Fruit fly (Drosophila melanogaster) whole organism, pupa: ENCODE measurements around the gene CG34041.
A peak's percentile ranks its signal among the peaks of the same experiment; 100 is the strongest.

ENCODE experiments used
- CG10348 ChIP-seq: fragments of 200-800 bp; sonication (Bioruptor generic); IDR thresholded peaks from 2 replicates; pipeline ENCODE4 v1.3.6; 2022; ENCODE audit warnings: missing biosample characterization, missing genetic modification characterization
- CG12605 ChIP-seq: fragments of 200-800 bp; sonication (Bioruptor generic); IDR thresholded peaks from 2 replicates; pipeline ENCODE4 v1.3.6; 2022; ENCODE audit warnings: missing biosample characterization, missing genetic modification characterization
- CG13204 ChIP-seq: fragments of 200-800 bp; sonication (Bioruptor generic); optimal IDR thresholded peaks from 2 replicates; lab custom pipeline; 2018; ENCODE audit warnings: missing biosample characterization, mild to moderate bottlenecking, missing genetic modification characterization, moderate library complexity
- CG14655 ChIP-seq: fragments of 200-800 bp; sonication (Bioruptor generic); optimal IDR thresholded peaks from 3 replicates; lab custom pipeline; 2017; ENCODE audit warnings: mild to moderate bottlenecking, missing biosample characterization, missing genetic modification reagents, missing genetic modification characterization
- CG15710 ChIP-seq: fragments of 200-800 bp; sonication (Bioruptor generic); optimal IDR thresholded peaks from 2 replicates; lab custom pipeline; 2018; ENCODE audit warnings: missing biosample characterization, mild to moderate bottlenecking, missing genetic modification characterization, moderate library complexity
- CG17806 ChIP-seq: fragments of 200-800 bp; sonication (Bioruptor generic); optimal IDR thresholded peaks from 2 replicates; lab custom pipeline; 2018; ENCODE audit warnings: missing biosample characterization, mild to moderate bottlenecking, missing genetic modification characterization, moderate library complexity
- CG32121 ChIP-seq: fragments of 200-800 bp; sonication (Bioruptor generic); IDR thresholded peaks from 2 replicates; pipeline ENCODE4 v1.3.6; 2022; ENCODE audit warnings: missing biosample characterization, missing genetic modification characterization
- CG34367 ChIP-seq: fragments of 200-800 bp; sonication (Bioruptor generic); optimal IDR thresholded peaks from 2 replicates; lab custom pipeline; 2018; ENCODE audit warnings: missing biosample characterization, mild to moderate bottlenecking, missing genetic modification characterization
- CG4496 ChIP-seq: fragments of 200-800 bp; sonication (Bioruptor generic); IDR thresholded peaks from 3 replicates; pipeline ENCODE4 v1.3.6; 2022; ENCODE audit warnings: missing biosample characterization, missing genetic modification characterization
- CG8159 ChIP-seq: fragments of 200-800 bp; sonication (Bioruptor generic); optimal IDR thresholded peaks from 3 replicates; lab custom pipeline; 2018; ENCODE audit warnings: missing biosample characterization, mild to moderate bottlenecking, missing genetic modification characterization, moderate library complexity
- CG8301 ChIP-seq: fragments of 200-800 bp; sonication (Bioruptor generic); optimal IDR thresholded peaks from 2 replicates; lab custom pipeline; 2018; ENCODE audit warnings: missing biosample characterization, mild to moderate bottlenecking, missing genetic modification characterization
- CG9948 ChIP-seq: fragments of 200-800 bp; sonication (Bioruptor generic); optimal IDR thresholded peaks from 2 replicates; lab custom pipeline; 2018; ENCODE audit warnings: missing biosample characterization, mild to moderate bottlenecking, missing genetic modification characterization, moderate library complexity
- D1 ChIP-seq: fragments of 200-800 bp; sonication (Bioruptor generic); optimal IDR thresholded peaks from 2 replicates; lab custom pipeline; 2018; ENCODE audit warnings: missing biosample characterization, mild to moderate bottlenecking, missing genetic modification characterization, moderate library complexity
- EcR ChIP-seq: fragments of 200-800 bp; sonication (Bioruptor generic); optimal IDR thresholded peaks from 3 replicates; lab custom pipeline; 2019; ENCODE audit warnings: missing biosample characterization, missing genetic modification characterization, mild to moderate bottlenecking, moderate library complexity, missing genetic modification reagents
- Ets98B ChIP-seq: fragments of 200-800 bp; sonication (Bioruptor generic); IDR thresholded peaks from 2 replicates; pipeline ENCODE4 v1.3.6; 2022; ENCODE audit warnings: missing biosample characterization, missing genetic modification characterization
- Pif1A ChIP-seq: fragments of 200-800 bp; sonication (Bioruptor generic); optimal IDR thresholded peaks from 3 replicates; lab custom pipeline; 2016; ENCODE audit warnings: missing biosample characterization, missing genetic modification characterization
- Pif1B ChIP-seq: fragments of 200-800 bp; sonication (Bioruptor generic); optimal IDR thresholded peaks from 3 replicates; lab custom pipeline; 2016; ENCODE audit warnings: missing biosample characterization, missing genetic modification characterization
- Snoo ChIP-seq: fragments of 200-800 bp; sonication (Bioruptor generic); optimal IDR thresholded peaks from 3 replicates; lab custom pipeline; 2017; ENCODE audit warnings: missing biosample characterization, mild to moderate bottlenecking, missing genetic modification characterization, inconsistent platforms
- fd96Ca ChIP-seq: fragments of 200-800 bp; sonication (Bioruptor generic); IDR thresholded peaks from 3 replicates; pipeline ENCODE4 v1.3.6; 2022; ENCODE audit warnings: missing biosample characterization, missing genetic modification characterization
- gl ChIP-seq: fragments of 200-800 bp; sonication (Bioruptor generic); optimal IDR thresholded peaks from 2 replicates; lab custom pipeline; 2018; ENCODE audit warnings: missing biosample characterization, mild to moderate bottlenecking, missing genetic modification characterization
- rn ChIP-seq: fragments of 200-800 bp; sonication (Bioruptor generic); IDR thresholded peaks from 2 replicates; pipeline ENCODE4 v1.3.6; 2022; ENCODE audit warnings: missing biosample characterization, missing genetic modification characterization

The CG34041 gene

dm6 chr3R:30526799-30527465 lies 19.1 kb downstream of the CG34041 start, which contains the start of gene jdp:
Gene jdp, minus strand, starts transcription at chr3R:30527037.
- TF ChIP-seq EcR (GFP tag; lab: Kevin White, UChicago) (no peak), Pif1A (GFP tag; lab: Kevin White, UChicago) (peak; percentile 32), CG32121 (GFP tag; lab: Robert Waterston, UW) (peak; percentile 63; the same call in 1 of the 2 replicates), CG12605 (GFP tag; lab: Robert Waterston, UW) (peak; percentile 51; the same call in 1 of the 2 replicates), CG14655 (GFP tag; lab: Kevin White, UChicago) (no peak), Ets98B (GFP tag; lab: Robert Waterston, UW) (peak; percentile 55; the same call in 1 of the 2 replicates), Pif1B (GFP tag; lab: Kevin White, UChicago) (peak; percentile 60), CG4496 (GFP tag; lab: Robert Waterston, UW) (peak; percentile 63; the same call in 2 of the 3 replicates), CG8159 (tag; lab: Kevin White, UChicago) (peak; percentile 5), CG8301 (tag; lab: Kevin White, UChicago) (no peak), rn (GFP tag; lab: Robert Waterston, UW) (no peak)
- TF ChIP-seq, all 21 proteins: peak for 7

dm6 chr3R:30528692-30529305 lies 21.0 kb downstream of the CG34041 start:
- TF ChIP-seq CG34367 (tag; lab: Kevin White, UChicago) (no peak), CG32121 (GFP tag; lab: Robert Waterston, UW) (no peak), CG10348 (no peak), CG14655 (GFP tag; lab: Kevin White, UChicago) (peak; percentile 0)

- TF ChIP-seq Ets98B (GFP tag; lab: Robert Waterston, UW) (no peak; the same call in 1 of the 2 replicates), CG32121 (GFP tag; lab: Robert Waterston, UW) (0 out of 2 replicates have a peak, but pooled peaks have one; percentile 17), CG8159 (tag; lab: Kevin White, UChicago) (no peak), gl (tag; lab: Kevin White, UChicago) (no peak), CG34367 (tag; lab: Kevin White, UChicago) (no peak), CG15710 (no peak), CG13204 (no peak), Snoo (tag; lab: Kevin White, UChicago) (no peak), CG8301 (tag; lab: Kevin White, UChicago) (peak; percentile 21), EcR (GFP tag; lab: Kevin White, UChicago) (no peak), D1 (tag; lab: Kevin White, UChicago) (no peak), CG14655 (GFP tag; lab: Kevin White, UChicago) (peak; percentile 44), CG10348 (no peak), CG12605 (GFP tag; lab: Robert Waterston, UW) (no peak), Pif1A (GFP tag; lab: Kevin White, UChicago) (no peak), fd96Ca (GFP tag; lab: Robert Waterston, UW) (no peak), CG17806 (no peak), Pif1B (GFP tag; lab: Kevin White, UChicago) (no peak), CG9948 (tag; lab: Kevin White, UChicago) (no peak), rn (GFP tag; lab: Robert Waterston, UW) (no peak), CG4496 (GFP tag; lab: Robert Waterston, UW) (no peak)
Measured at dm6 chr3R:30529570-30529969, 21.7 kb downstream of the CG34041 start.

- TF ChIP-seq fd96Ca (GFP tag; lab: Robert Waterston, UW) (peak; percentile 73; the same call in 2 of the 3 replicates), EcR (GFP tag; lab: Kevin White, UChicago) (no peak), Snoo (tag; lab: Kevin White, UChicago) (no peak), rn (GFP tag; lab: Robert Waterston, UW) (no peak), CG4496 (GFP tag; lab: Robert Waterston, UW) (peak; percentile 64), CG8301 (tag; lab: Kevin White, UChicago) (peak; percentile 53), CG34367 (tag; lab: Kevin White, UChicago) (no peak), CG15710 (no peak), D1 (tag; lab: Kevin White, UChicago) (no peak), Pif1B (GFP tag; lab: Kevin White, UChicago) (no peak), CG14655 (GFP tag; lab: Kevin White, UChicago) (peak; percentile 59), Ets98B (GFP tag; lab: Robert Waterston, UW) (peak; percentile 52; the same call in 1 of the 2 replicates), CG12605 (GFP tag; lab: Robert Waterston, UW) (peak; percentile 56; the same call in 1 of the 2 replicates), CG10348 (no peak), CG13204 (no peak), Pif1A (GFP tag; lab: Kevin White, UChicago) (peak; percentile 3)
Measured at dm6 chr3R:30531129-30531708, 23.4 kb downstream of the CG34041 start.

- TF ChIP-seq CG12605 (GFP tag; lab: Robert Waterston, UW) (no peak), CG34367 (tag; lab: Kevin White, UChicago) (no peak), rn (GFP tag; lab: Robert Waterston, UW) (no peak), Pif1A (GFP tag; lab: Kevin White, UChicago) (peak; percentile 49), CG10348 (0 out of 2 replicates have a peak, but pooled peaks have one; percentile 18), CG32121 (GFP tag; lab: Robert Waterston, UW) (no peak), CG17806 (peak; percentile 43), EcR (GFP tag; lab: Kevin White, UChicago) (no peak), CG9948 (tag; lab: Kevin White, UChicago) (peak; percentile 49), CG13204 (no peak), CG8301 (tag; lab: Kevin White, UChicago) (peak; percentile 82), D1 (tag; lab: Kevin White, UChicago) (no peak), CG15710 (peak; percentile 32), CG8159 (tag; lab: Kevin White, UChicago) (peak; percentile 38), gl (tag; lab: Kevin White, UChicago) (no peak), Snoo (tag; lab: Kevin White, UChicago) (no peak), CG4496 (GFP tag; lab: Robert Waterston, UW) (peak; percentile 50; the same call in 1 of the 3 replicates), CG14655 (GFP tag; lab: Kevin White, UChicago) (peak; percentile 85), Pif1B (GFP tag; lab: Kevin White, UChicago) (no peak), fd96Ca (GFP tag; lab: Robert Waterston, UW) (peak; percentile 61; the same call in 2 of the 3 replicates), Ets98B (GFP tag; lab: Robert Waterston, UW) (peak; percentile 47; the same call in 1 of the 2 replicates)
- TF ChIP-seq, all 21 proteins: peak for 11
Measured at dm6 chr3R:30531989-30532653, 24.3 kb downstream of the CG34041 start, which contains the start of gene tmod. Gene tmod, plus strand, starts transcription at chr3R:30532607.
